Fruit fly (Drosophila melanogaster) whole organism, embryonic: Measurements from ENCODE around the gene CG12539.

ENCODE experiments used
- CG18011 ChIP-seq: fragments of 200-800 bp; sonication (Bioruptor generic); optimal IDR thresholded peaks from 2 replicates; lab custom pipeline; 2017; ENCODE audit warnings: missing biosample characterization, missing genetic modification characterization, mild to moderate bottlenecking, moderate library complexity, missing genotype
- CG4730 ChIP-seq: fragments of 200-800 bp; sonication (Bioruptor generic); IDR thresholded peaks from 2 replicates; pipeline ENCODE4 v1.3.6; 2022; ENCODE audit warnings: missing biosample characterization, missing genetic modification characterization
- Lpt ChIP-seq: fragments of >200 bp; optimal IDR thresholded peaks from 2 replicates; lab custom pipeline; 2018; ENCODE audit warnings: missing biosample characterization, missing genetic modification characterization
- cato ChIP-seq: fragments of 200-800 bp; sonication (Bioruptor generic); optimal IDR thresholded peaks from 2 replicates; lab custom pipeline; 2016; ENCODE audit warnings: missing biosample characterization, missing genetic modification characterization, borderline replicate concordance
- crol ChIP-seq: fragments of 200-800 bp; sonication (Bioruptor generic); IDR thresholded peaks from 2 replicates; pipeline ENCODE4 v1.3.6; 2022; ENCODE audit warnings: missing biosample characterization, missing genetic modification characterization
- pan ChIP-seq, 4 experiments: fragments of >200 bp in 3 of 4; fragments of 200-800 bp in 1 of 4; sonication (Bioruptor generic) in 1 of 4; optimal IDR thresholded peaks in 3 of 4; IDR thresholded peaks in 1 of 4; 2 replicates each; pipeline versions ENCODE4 v1.3.6 to Lab custom; 2017 to 2022; ENCODE audit warnings: missing biosample characterization in 2 of 4, missing genetic modification characterization in 2 of 4, mixed read lengths in 1 of 4

- no peak for TF ChIP-seq CG4730 (GFP tag; lab: Robert Waterston, UW)
- no peak for TF ChIP-seq pan (optimal IDR thresholded peaks at IDR 0.05; lab: Kevin White, UChicago)
- no peak for TF ChIP-seq pan (GFP tag; optimal IDR thresholded peaks at IDR 0.05 in 1 of 2, IDR thresholded peaks at IDR 0.05 in 1 of 2)
- TF ChIP-seq cato (GFP tag; lab: Kevin White, UChicago) = no peak
- TF ChIP-seq CG18011 (GFP tag; lab: Kevin White, UChicago) = no peak
- no peak for TF ChIP-seq crol (GFP tag; lab: Robert Waterston, UW)
- no peak for TF ChIP-seq Lpt (GFP tag; lab: Kevin White, UChicago)
Measured at dm6 chrX:14836425-14836824, 8.1 kb downstream of the CG12539 start, which contains the start of gene CG14410.
